Worm (Caenorhabditis elegans) whole organism, young adult: ENCODE measurements around the gene F36H1.3.

Experiments
- K12H6.12 ChIP-seq: fragments of 200-800 bp; sonication (Bioruptor generic); optimal IDR thresholded peaks from 2 replicates; lab custom pipeline; 2018; ENCODE audit warnings: mild to moderate bottlenecking, missing genetic modification characterization, missing compliant biosample characterization
- ama-1 ChIP-seq, 3 experiments: fragments of 150-350 bp in 1 of 3; sonication (generic microtip) in 2 of 3; optimal IDR thresholded peaks; 2 replicates each; lab custom pipeline; 2014 to 2018; ENCODE audit warnings: missing biosample characterization in 2 of 3, missing genetic modification characterization in 2 of 3, missing genetic modification reagents in 2 of 3
- cebp-2 ChIP-seq: fragments of 200-800 bp; sonication (Bioruptor generic); IDR thresholded peaks from 2 replicates; pipeline ENCODE4 v1.3.6; 2022; ENCODE audit warnings: missing genetic modification characterization, missing compliant biosample characterization
- dpl-1 ChIP-seq: fragments of 150-350 bp; optimal IDR thresholded peaks from 2 replicates; lab custom pipeline; 2014; ENCODE audit warnings: missing biosample characterization, missing genetic modification reagents, missing genetic modification characterization
- lsl-1 ChIP-seq: fragments of 200-800 bp; sonication (Bioruptor generic); optimal IDR thresholded peaks from 2 replicates; lab custom pipeline; 2018; ENCODE audit warnings: mild to moderate bottlenecking, missing genetic modification characterization, moderate library complexity, missing compliant biosample characterization
- ztf-3 ChIP-seq: fragments of 200-800 bp; sonication (Bioruptor generic); optimal IDR thresholded peaks from 2 replicates; lab custom pipeline; 2018; ENCODE audit warnings: mild to moderate bottlenecking, missing genetic modification characterization, missing compliant biosample characterization

DNA sequence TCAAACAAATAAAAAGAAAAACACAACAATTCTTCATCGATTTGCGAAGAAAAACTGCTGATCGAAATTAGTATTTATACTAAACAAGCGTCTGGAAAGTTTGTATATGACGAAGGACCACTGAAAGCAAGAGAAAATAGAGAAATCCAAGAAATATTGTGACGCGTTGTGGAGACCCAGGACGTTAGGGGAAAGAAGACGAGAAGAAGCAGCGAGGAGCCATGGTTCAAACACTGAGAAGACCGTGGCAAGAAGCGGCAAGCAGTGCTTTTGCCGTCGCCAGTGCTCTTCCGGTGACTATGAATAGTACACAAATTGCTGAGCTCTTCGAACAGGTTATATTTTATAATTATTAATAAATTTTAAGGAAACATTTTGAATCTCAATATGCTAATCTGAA, 11.3 kb upstream of the F36H1.3 start:
- no peak for TF ChIP-seq cebp-2 (GFP tag; lab: Robert Waterston, UW)
- no peak for TF ChIP-seq ztf-3 (GFP tag; lab: Kevin White, UChicago)
- no peak for TF ChIP-seq K12H6.12
- no peak for TF ChIP-seq lsl-1 (GFP tag; lab: Kevin White, UChicago)
- TF ChIP-seq dpl-1 (GFP tag; lab: Kevin White, UChicago) = no peak
- TF ChIP-seq ama-1 (optimal IDR thresholded peaks at IDR 0.05; lab: Kevin White, UChicago) = no peak
- TF ChIP-seq ama-1 (GFP tag; optimal IDR thresholded peaks at IDR 0.05; lab: Kevin White, UChicago) = no peak
